Fruit fly (Drosophila melanogaster) whole organism, prepupa: ENCODE results near the gene Rab11.

ENCODE experiments used
- CG10669 ChIP-seq: fragments of 200-800 bp; sonication (Bioruptor generic); optimal IDR thresholded peaks from 3 replicates; lab custom pipeline; 2018; ENCODE audit warnings: missing biosample characterization, mild to moderate bottlenecking, missing genetic modification characterization, moderate library complexity
- CG6808 ChIP-seq: fragments of 200-800 bp; sonication (Bioruptor generic); optimal IDR thresholded peaks from 3 replicates; lab custom pipeline; 2017; ENCODE audit warnings: missing biosample characterization, missing genetic modification characterization, mild to moderate bottlenecking, moderate library complexity, missing genetic modification reagents
- CG6854 ChIP-seq: fragments of 200-800 bp; sonication (Bioruptor generic); optimal IDR thresholded peaks from 2 replicates; lab custom pipeline; 2017; ENCODE audit warnings: missing biosample characterization, mild to moderate bottlenecking, missing genetic modification characterization
- CG8319 ChIP-seq: fragments of 200-800 bp; sonication (Bioruptor generic); optimal IDR thresholded peaks from 3 replicates; lab custom pipeline; 2016; ENCODE audit warnings: missing biosample characterization, missing genetic modification characterization
- Ets96B ChIP-seq: fragments of 200-800 bp; optimal IDR thresholded peaks from 2 replicates; lab custom pipeline; 2019; ENCODE audit warnings: missing biosample characterization, mild to moderate bottlenecking, missing genetic modification characterization, moderate library complexity
- Gug ChIP-seq: fragments of 200-800 bp; sonication (Bioruptor generic); IDR thresholded peaks from 2 replicates; pipeline ENCODE4 v1.3.6; 2022; ENCODE audit warnings: missing biosample characterization, missing genetic modification characterization
- Hr38 ChIP-seq: sonication (Bioruptor generic); optimal IDR thresholded peaks from 2 replicates; lab custom pipeline; 2016; ENCODE audit warnings: missing biosample characterization, missing genetic modification characterization
- Hr39 ChIP-seq: fragments of 200-800 bp; sonication (Bioruptor generic); optimal IDR thresholded peaks from 2 replicates; lab custom pipeline; 2016; ENCODE audit warnings: missing biosample characterization, missing genetic modification characterization
- Lpt ChIP-seq: fragments of 200-800 bp; sonication (Bioruptor generic); optimal IDR thresholded peaks from 3 replicates; lab custom pipeline; 2016; ENCODE audit warnings: missing biosample characterization, missing genetic modification characterization
- OdsH ChIP-seq: fragments of 200-800 bp; sonication (Bioruptor generic); optimal IDR thresholded peaks from 3 replicates; lab custom pipeline; 2016; ENCODE audit warnings: missing biosample characterization, missing genetic modification characterization
- Sox14 ChIP-seq: fragments of 200-800 bp; sonication (Bioruptor generic); optimal IDR thresholded peaks from 3 replicates; lab custom pipeline; 2016; ENCODE audit warnings: missing biosample characterization, missing genetic modification characterization
- dac ChIP-seq: fragments of 200-800 bp; sonication (Bioruptor generic); optimal IDR thresholded peaks from 2 replicates; lab custom pipeline; 2017; ENCODE audit warnings: missing biosample characterization, mild to moderate bottlenecking, missing genetic modification characterization
- pdm3 ChIP-seq: fragments of 200-800 bp; sonication (Bioruptor generic); optimal IDR thresholded peaks from 3 replicates; lab custom pipeline; 2016; ENCODE audit warnings: missing biosample characterization, missing genetic modification characterization
- svp ChIP-seq: fragments of 200-800 bp; sonication (Bioruptor generic); peaks from one replicate; lab custom pipeline; 2016; ENCODE audit warnings: missing biosample characterization, missing genetic modification characterization

- TF ChIP-seq Ets96B (tag; lab: Kevin White, UChicago) (no peak), Lpt (GFP tag; lab: Kevin White, UChicago) (no peak), svp (GFP tag; lab: Kevin White, UChicago) (peak; percentile 52), pdm3 (GFP tag; lab: Kevin White, UChicago) (no peak), Hr39 (GFP tag; lab: Kevin White, UChicago) (peak; percentile 47), CG6808 (GFP tag; lab: Kevin White, UChicago) (no peak), Gug (no peak), CG8319 (GFP tag; lab: Kevin White, UChicago) (no peak), dac (GFP tag; lab: Kevin White, UChicago) (no peak), CG10669 (GFP tag; lab: Kevin White, UChicago) (no peak), Sox14 (peak; percentile 39), Hr38 (GFP tag; lab: Kevin White, UChicago) (no peak), CG6854 (GFP tag; lab: Kevin White, UChicago) (no peak), OdsH (peak; percentile 52)
These were observed at the start of gene Rab11 for dm6 chr3R:21111046-21111480.
